Fruit fly (Drosophila melanogaster) whole organism, embryonic: ENCODE results near the gene rho-5.

Source experiments
- ATbp ChIP-seq: fragments of 200-800 bp; sonication (Bioruptor generic); optimal IDR thresholded peaks from 2 replicates; lab custom pipeline; 2017; ENCODE audit warnings: missing biosample characterization, mild to moderate bottlenecking, missing genetic modification characterization, missing genetic modification reagents
- B-H2 ChIP-seq: fragments of 200-800 bp; sonication (Bioruptor generic); optimal IDR thresholded peaks from 2 replicates; lab custom pipeline; 2018; ENCODE audit warnings: missing biosample characterization, mild to moderate bottlenecking, missing genetic modification characterization
- C15 ChIP-seq: fragments of 200-800 bp; sonication (Bioruptor generic); IDR thresholded peaks from 3 replicates; pipeline ENCODE4 v1.3.6; 2022; ENCODE audit warnings: missing biosample characterization, missing genetic modification characterization
- CG1024 ChIP-seq: fragments of 200-800 bp; sonication (Bioruptor generic); IDR thresholded peaks from 2 replicates; pipeline ENCODE4 v1.3.6; 2022; ENCODE audit warnings: missing biosample characterization, missing genetic modification characterization
- CG10267 ChIP-seq: fragments of 200-800 bp; sonication (Bioruptor generic); optimal IDR thresholded peaks from 2 replicates; lab custom pipeline; 2018; ENCODE audit warnings: missing biosample characterization, mild to moderate bottlenecking, missing genetic modification characterization, moderate library complexity
- CG10431 ChIP-seq: fragments of 200-800 bp; sonication (Bioruptor generic); optimal IDR thresholded peaks from 3 replicates; lab custom pipeline; 2018; ENCODE audit warnings: missing biosample characterization, mild to moderate bottlenecking, missing genetic modification characterization
- CG10543 ChIP-seq: fragments of 200-800 bp; sonication (Bioruptor generic); optimal IDR thresholded peaks from 3 replicates; lab custom pipeline; 2017; ENCODE audit warnings: missing biosample characterization, mild to moderate bottlenecking, missing genetic modification characterization, moderate library complexity
- CG11504 ChIP-seq: fragments of 200-800 bp; sonication (Bioruptor generic); optimal IDR thresholded peaks from 3 replicates; lab custom pipeline; 2019; ENCODE audit warnings: missing biosample characterization, mild to moderate bottlenecking, missing genetic modification characterization, moderate library complexity
- CG12219 ChIP-seq: fragments of 200-800 bp; sonication (Bioruptor generic); optimal IDR thresholded peaks from 3 replicates; lab custom pipeline; 2018; ENCODE audit warnings: missing biosample characterization, mild to moderate bottlenecking, missing genetic modification characterization
- CG12659 ChIP-seq: fragments of 200-800 bp; sonication (Bioruptor generic); optimal IDR thresholded peaks from 3 replicates; lab custom pipeline; 2017; ENCODE audit warnings: mild to moderate bottlenecking, missing biosample characterization, missing genetic modification reagents, missing genetic modification characterization
- CG15601 ChIP-seq: fragments of 200-800 bp; sonication (Bioruptor generic); optimal IDR thresholded peaks from 3 replicates; lab custom pipeline; 2019; ENCODE audit warnings: missing biosample characterization, mild to moderate bottlenecking, missing genetic modification characterization, moderate library complexity
- CG16863 ChIP-seq: fragments of 200-800 bp; sonication (Bioruptor generic); optimal IDR thresholded peaks from 3 replicates; lab custom pipeline; 2016; ENCODE audit warnings: missing biosample characterization, missing genetic modification characterization
- CG17568 ChIP-seq: fragments of 200-800 bp; sonication (Bioruptor generic); optimal IDR thresholded peaks from 2 replicates; lab custom pipeline; 2018; ENCODE audit warnings: missing biosample characterization, mild to moderate bottlenecking, missing genetic modification characterization, moderate library complexity
- CG17829 ChIP-seq: fragments of 200-800 bp; optimal IDR thresholded peaks from 2 replicates; lab custom pipeline; 2019; ENCODE audit warnings: missing biosample characterization, mild to moderate bottlenecking, missing genetic modification characterization, moderate library complexity
- CG2889 ChIP-seq: fragments of 200-800 bp; sonication (Bioruptor generic); IDR thresholded peaks from 3 replicates; pipeline ENCODE4 v1.3.6; 2022; ENCODE audit warnings: missing biosample characterization, missing genetic modification characterization
- CG31224 ChIP-seq: fragments of 200-800 bp; sonication (Bioruptor generic); IDR thresholded peaks from 2 replicates; pipeline ENCODE4 v1.3.6; 2022; ENCODE audit warnings: missing biosample characterization, missing genetic modification characterization
- CG3281 ChIP-seq: fragments of 200-800 bp; sonication (Bioruptor generic); optimal IDR thresholded peaks from 3 replicates; lab custom pipeline; 2017; ENCODE audit warnings: missing biosample characterization, mild to moderate bottlenecking, missing genetic modification characterization
- CG3407 ChIP-seq: fragments of 200-800 bp; sonication (Bioruptor generic); optimal IDR thresholded peaks from 2 replicates; lab custom pipeline; 2018; ENCODE audit warnings: missing biosample characterization, mild to moderate bottlenecking, missing genetic modification characterization
- CG34224 ChIP-seq: fragments of 200-800 bp; sonication (Bioruptor generic); IDR thresholded peaks from 3 replicates; pipeline ENCODE4 v1.3.6; 2022; ENCODE audit warnings: missing biosample characterization, missing genetic modification characterization; ENCODE audit not compliant: partially characterized antibody
- CG42726 ChIP-seq: fragments of 200-800 bp; sonication (Bioruptor generic); IDR thresholded peaks from 2 replicates; pipeline ENCODE4 v1.3.6; 2022; ENCODE audit warnings: missing biosample characterization, missing genetic modification characterization; ENCODE audit not compliant: partially characterized antibody
- CG5180 ChIP-seq: fragments of 200-800 bp; sonication (Bioruptor generic); optimal IDR thresholded peaks from 3 replicates; lab custom pipeline; 2017; ENCODE audit warnings: missing biosample characterization, missing genetic modification characterization, mild to moderate bottlenecking, moderate library complexity, missing genetic modification reagents
- CG8388 ChIP-seq: fragments of 200-800 bp; sonication (Bioruptor generic); optimal IDR thresholded peaks from 2 replicates; lab custom pipeline; 2019; ENCODE audit warnings: missing biosample characterization, mild to moderate bottlenecking, missing genetic modification characterization, moderate library complexity
- CG9215 ChIP-seq: fragments of 200-800 bp; sonication (Bioruptor generic); IDR thresholded peaks from 2 replicates; pipeline ENCODE4 v1.3.6; 2022; ENCODE audit warnings: missing biosample characterization, missing genetic modification characterization
- CTCF ChIP-seq: fragments of 200-800 bp; sonication (Bioruptor generic); optimal IDR thresholded peaks from 2 replicates; lab custom pipeline; 2017; ENCODE audit warnings: missing biosample characterization, mild to moderate bottlenecking, missing genetic modification characterization, moderate library complexity
- Doc2 ChIP-seq: fragments of 200-800 bp; sonication (Bioruptor generic); IDR thresholded peaks from 2 replicates; pipeline ENCODE4 v1.3.6; 2022; ENCODE audit warnings: missing biosample characterization, missing genetic modification characterization
- Fer1 ChIP-seq: fragments of 200-800 bp; sonication (Bioruptor generic); optimal IDR thresholded peaks from 2 replicates; lab custom pipeline; 2017; ENCODE audit warnings: missing biosample characterization, mild to moderate bottlenecking, missing genetic modification characterization
- HLH4C ChIP-seq: fragments of 200-800 bp; sonication (Bioruptor generic); IDR thresholded peaks from 3 replicates; pipeline ENCODE4 v1.3.6; 2022; ENCODE audit warnings: missing biosample characterization, missing genetic modification characterization; ENCODE audit not compliant: partially characterized antibody
- Hr51 ChIP-seq, 2 experiments: fragments of 200-800 bp; sonication (Bioruptor generic); optimal IDR thresholded peaks; 2 replicates in 1 of 2; 3 replicates in 1 of 2; lab custom pipeline; 2016 to 2018; ENCODE audit warnings: missing biosample characterization in 2 of 2, missing genetic modification characterization in 2 of 2, mild to moderate bottlenecking in 1 of 2, moderate library complexity in 1 of 2
- Mes4 ChIP-seq: fragments of 200-800 bp; sonication (Bioruptor generic); optimal IDR thresholded peaks from 2 replicates; lab custom pipeline; 2016; ENCODE audit warnings: missing biosample characterization, missing genetic modification characterization
- NC2α ChIP-seq: fragments of 200-800 bp; sonication (Bioruptor generic); optimal IDR thresholded peaks from 2 replicates; lab custom pipeline; 2016; ENCODE audit warnings: missing biosample characterization, missing genetic modification characterization
- Nf-YA ChIP-seq: fragments of 200-800 bp; sonication (Bioruptor generic); IDR thresholded peaks from 2 replicates; pipeline ENCODE4 v1.3.6; 2022; ENCODE audit warnings: missing biosample characterization, missing genetic modification characterization
- Oaz ChIP-seq: fragments of 200-800 bp; sonication (Bioruptor generic); IDR thresholded peaks from 2 replicates; pipeline ENCODE4 v1.3.6; 2022; ENCODE audit warnings: missing biosample characterization, missing genetic modification characterization
- Sry-β ChIP-seq: fragments of 200-800 bp; sonication (Bioruptor generic); optimal IDR thresholded peaks from 2 replicates; lab custom pipeline; 2018; ENCODE audit warnings: missing biosample characterization, mild to moderate bottlenecking, missing genetic modification characterization, moderate library complexity
- Tbp ChIP-seq: fragments of >200 bp; optimal IDR thresholded peaks from 2 replicates; lab custom pipeline; 2018; ENCODE audit warnings: missing biosample characterization, missing genetic modification characterization
- chif ChIP-seq, 2 experiments: fragments of 200-800 bp; sonication (Bioruptor generic); optimal IDR thresholded peaks; 3 replicates each; lab custom pipeline; 2016; ENCODE audit warnings: missing biosample characterization in 2 of 2, missing genetic modification characterization in 2 of 2
- dan ChIP-seq: fragments of 200-800 bp; sonication (Bioruptor generic); IDR thresholded peaks from 2 replicates; pipeline ENCODE4 v1.3.6; 2022; ENCODE audit warnings: missing biosample characterization, missing genetic modification characterization
- dpn ChIP-seq, 2 experiments: fragments of 200-800 bp; sonication (Bioruptor generic); optimal IDR thresholded peaks; 3 replicates each; lab custom pipeline; 2016; ENCODE audit warnings: missing biosample characterization in 2 of 2, missing genetic modification characterization in 2 of 2
- ems ChIP-seq: fragments of 200-800 bp; sonication (Bioruptor generic); optimal IDR thresholded peaks from 3 replicates; lab custom pipeline; 2016; ENCODE audit warnings: missing biosample characterization, missing genetic modification characterization
- ftz-f1 ChIP-seq: fragments of 200-800 bp; sonication (Bioruptor generic); optimal IDR thresholded peaks from 2 replicates; lab custom pipeline; 2016; ENCODE audit warnings: missing biosample characterization, missing genetic modification characterization
- fu2 ChIP-seq: fragments of 200-800 bp; sonication (Bioruptor generic); optimal IDR thresholded peaks from 2 replicates; lab custom pipeline; 2016; ENCODE audit warnings: missing biosample characterization, missing genetic modification characterization
- gem ChIP-seq: fragments of 200-800 bp; sonication (Bioruptor generic); optimal IDR thresholded peaks from 2 replicates; lab custom pipeline; 2019; ENCODE audit warnings: missing biosample characterization, mild to moderate bottlenecking, missing genetic modification characterization, moderate library complexity
- mld ChIP-seq: fragments of 200-800 bp; sonication (Bioruptor generic); IDR thresholded peaks from 3 replicates; pipeline ENCODE4 v1.3.6; 2022; ENCODE audit warnings: missing biosample characterization, missing genetic modification characterization; ENCODE audit not compliant: partially characterized antibody
- nerfin-1 ChIP-seq: fragments of 200-800 bp; sonication (Bioruptor generic); optimal IDR thresholded peaks from 3 replicates; lab custom pipeline; 2019; ENCODE audit warnings: missing biosample characterization, mild to moderate bottlenecking, missing genetic modification characterization, moderate library complexity
- pan ChIP-seq, 4 experiments: fragments of >200 bp in 3 of 4; fragments of 200-800 bp in 1 of 4; sonication (Bioruptor generic) in 1 of 4; optimal IDR thresholded peaks in 3 of 4; IDR thresholded peaks in 1 of 4; 2 replicates each; pipeline versions ENCODE4 v1.3.6 to Lab custom; 2017 to 2022; ENCODE audit warnings: missing biosample characterization in 2 of 4, missing genetic modification characterization in 2 of 4, mixed read lengths in 1 of 4
- pnt ChIP-seq: fragments of 200-800 bp; sonication (Bioruptor generic); optimal IDR thresholded peaks from 3 replicates; lab custom pipeline; 2016; ENCODE audit warnings: missing biosample characterization, missing genetic modification characterization
- pros ChIP-seq: fragments of 200-800 bp; sonication (Bioruptor generic); optimal IDR thresholded peaks from 3 replicates; lab custom pipeline; 2019; ENCODE audit warnings: missing biosample characterization, mild to moderate bottlenecking, missing genetic modification characterization, moderate library complexity
- slou ChIP-seq: fragments of 200-800 bp; sonication (Bioruptor generic); optimal IDR thresholded peaks from 3 replicates; lab custom pipeline; 2016; ENCODE audit warnings: missing biosample characterization, missing genetic modification characterization
- so ChIP-seq: fragments of 200-800 bp; sonication (Bioruptor generic); IDR thresholded peaks from 3 replicates; pipeline ENCODE4 v1.3.6; 2022; ENCODE audit warnings: missing biosample characterization, missing genetic modification characterization
- tap ChIP-seq: fragments of 200-800 bp; optimal IDR thresholded peaks from 3 replicates; lab custom pipeline; 2019; ENCODE audit warnings: missing biosample characterization, mild to moderate bottlenecking, missing genetic modification characterization, moderate library complexity
- tx ChIP-seq: fragments of 200-800 bp; sonication (Bioruptor generic); optimal IDR thresholded peaks from 2 replicates; lab custom pipeline; 2016; ENCODE audit warnings: missing biosample characterization, missing genetic modification characterization
- wek ChIP-seq: fragments of 200-800 bp; sonication (Bioruptor generic); optimal IDR thresholded peaks from 3 replicates; lab custom pipeline; 2018; ENCODE audit warnings: missing biosample characterization, mild to moderate bottlenecking, missing genetic modification characterization, moderate library complexity

The rho-5 gene

dm6 chr2L:10366525-10366924 lies 7.2 kb downstream of the rho-5 start, which contains the start of gene CG5056 (continued):
- TF ChIP-seq pnt (GFP tag; lab: Kevin White, UChicago) (no peak), fu2 (GFP tag; lab: Kevin White, UChicago) (no peak), CG10267 (tag; lab: Kevin White, UChicago) (peak; percentile 57), NC2α (GFP tag; lab: Kevin White, UChicago) (no peak), Nf-YA (GFP tag; lab: Robert Waterston, UW) (no peak), CG10431 (GFP tag; lab: Kevin White, UChicago) (no peak), CG9215 (GFP tag; lab: Robert Waterston, UW) (no peak), CG31224 (no peak), Hr51 (GFP tag; optimal IDR thresholded peaks at IDR 0.05; lab: Kevin White, UChicago) (no peak), tx (GFP tag; lab: Kevin White, UChicago) (no peak), CG15601 (tag; lab: Kevin White, UChicago) (no peak), CG12659 (peak; percentile 75), slou (peak; percentile 27), ATbp (GFP tag; lab: Kevin White, UChicago) (no peak), CG5180 (no peak), nerfin-1 (peak; percentile 12), tap (tag; lab: Kevin White, UChicago) (no peak), Fer1 (GFP tag; lab: Kevin White, UChicago) (no peak), CG34224 (no peak), gem (tag; lab: Kevin White, UChicago) (no peak), Tbp (GFP tag; lab: Kevin White, UChicago) (no peak), CG3407 (GFP tag; lab: Kevin White, UChicago) (no peak), Mes4 (GFP tag; lab: Kevin White, UChicago) (no peak), Oaz (no peak), CG42726 (GFP tag; lab: Robert Waterston, UW) (no peak), CG17568 (GFP tag; lab: Kevin White, UChicago) (no peak), pan (optimal IDR thresholded peaks at IDR 0.05; lab: Kevin White, UChicago) (no peak), pan (GFP tag; optimal IDR thresholded peaks at IDR 0.05 in 1 of 2, IDR thresholded peaks at IDR 0.05 in 1 of 2) (no peak), CG16863 (no peak), dan (no peak), C15 (GFP tag; lab: Robert Waterston, UW) (no peak), Sry-β (GFP tag; lab: Kevin White, UChicago) (peak; percentile 50), CG1024 (GFP tag; lab: Robert Waterston, UW) (peak; percentile 93), CG17829 (tag; lab: Kevin White, UChicago) (peak; percentile 47), chif (GFP tag; optimal IDR thresholded peaks at IDR 0.05; lab: Kevin White, UChicago) (no peak), HLH4C (GFP tag; lab: Robert Waterston, UW) (no peak), Doc2 (GFP tag; lab: Robert Waterston, UW) (no peak), so (GFP tag; lab: Robert Waterston, UW) (no peak), CG3281 (no peak), CTCF (GFP tag; lab: Kevin White, UChicago) (no peak), CG12219 (GFP tag; lab: Kevin White, UChicago) (no peak), mld (GFP tag; lab: Robert Waterston, UW) (no peak), ftz-f1 (no peak), CG2889 (GFP tag; lab: Robert Waterston, UW) (no peak), B-H2 (GFP tag; lab: Kevin White, UChicago) (no peak), pros (GFP tag; lab: Kevin White, UChicago) (no peak), dpn (GFP tag; optimal IDR thresholded peaks at IDR 0.05; lab: Kevin White, UChicago) (peak in 1 of 2 experiments; percentile 31), ems (GFP tag; lab: Kevin White, UChicago) (no peak), CG10543 (GFP tag; lab: Kevin White, UChicago) (no peak), wek (GFP tag; lab: Kevin White, UChicago) (no peak), CG11504 (no peak), CG8388 (no peak)
